Worm (Caenorhabditis elegans) whole organism, L1 larva: ENCODE data around the gene ivns-1.
"Not testable (repeated sequence)": the region's sequence is repeated elsewhere in the genome, so short reads cannot be mapped to it uniquely, and the experiment has no call there.

Experiments
- C16A3.4 ChIP-seq: fragments of 150-350 bp; optimal IDR thresholded peaks from 2 replicates; lab custom pipeline; 2014; ENCODE audit warnings: missing biosample characterization, missing genetic modification characterization
- ama-1 ChIP-seq: fragments of 150-350 bp; optimal IDR thresholded peaks from 2 replicates; lab custom pipeline; 2014
- dpl-1 ChIP-seq, 3 experiments: fragments of 150-350 bp in 2 of 3; sonication (generic microtip) in 1 of 3; optimal IDR thresholded peaks; 2 replicates each; lab custom pipeline; 2014 to 2017; ENCODE audit warnings: missing biosample characterization in 3 of 3, missing genetic modification characterization in 3 of 3, missing genetic modification reagents in 3 of 3
- fos-1 ChIP-seq: fragments of 150-350 bp; optimal IDR thresholded peaks from 2 replicates; lab custom pipeline; 2014; ENCODE audit warnings: missing biosample characterization, missing genetic modification characterization

DNA sequence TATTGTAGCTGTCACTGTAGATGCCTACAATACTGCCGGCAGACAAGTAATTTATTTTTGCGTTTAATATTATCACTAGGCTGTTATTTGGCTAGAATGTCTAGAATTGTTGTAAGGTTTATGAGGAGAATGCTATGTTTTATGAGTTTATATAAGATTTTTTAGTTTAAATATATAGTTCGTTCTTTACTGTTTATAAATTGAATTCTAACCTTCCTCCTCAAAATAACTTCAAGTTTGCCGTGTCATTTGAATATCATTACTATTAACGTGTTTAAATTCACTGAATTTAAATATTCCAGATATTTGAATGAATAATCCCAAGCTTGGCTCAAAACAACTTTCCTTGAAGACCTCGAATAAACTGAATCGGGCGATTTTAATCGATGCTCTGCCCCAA, 20.7 kb downstream of the ivns-1 start, which contains the start of gene R09A8.1:
- TF ChIP-seq ama-1; dpl-1 (GFP tag; optimal IDR thresholded peaks at IDR 0.05; lab: Kevin White, UChicago); C16A3.4 (tag; lab: Kevin White, UChicago); fos-1: not testable (repeated sequence)
